Fruit fly (Drosophila melanogaster): Measurements from ENCODE around the gene sNPF-R.

DNA sequence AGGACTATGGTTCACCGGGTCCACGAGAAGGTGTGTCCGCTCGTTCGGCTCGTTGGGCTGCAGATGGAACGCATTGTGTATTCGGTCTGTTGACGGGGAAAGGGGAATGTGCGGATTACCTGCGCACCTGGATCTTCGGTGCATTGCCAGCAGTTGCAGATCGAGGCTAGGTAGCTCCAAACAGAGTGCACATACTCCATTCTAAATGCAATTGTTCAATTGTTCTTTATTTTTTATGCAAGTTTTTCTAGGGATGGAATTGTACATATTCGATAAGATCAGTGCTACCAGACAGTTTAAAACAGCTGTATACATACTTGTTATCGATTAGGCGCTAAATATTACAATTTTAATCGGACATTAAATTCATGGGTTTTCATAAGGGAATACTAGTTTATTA is 60.1 kb downstream of the sNPF-R start, which contains the start of gene Lamtor1:
- TF ChIP-seq tai (GFP tag; optimal IDR thresholded peaks at IDR 0.05) (no peak), psq (GFP tag; optimal IDR thresholded peaks at IDR 0.05) (no peak), Myc (optimal IDR thresholded peaks at IDR 0.05) (no peak), br (GFP tag; optimal IDR thresholded peaks at IDR 0.05) (no peak), pan (optimal IDR thresholded peaks at IDR 0.05) (no peak), N (GFP tag; optimal IDR thresholded peaks at IDR 0.05) (no peak), Dfd (GFP tag; optimal IDR thresholded peaks at IDR 0.05) (no peak), CrebA (GFP tag; optimal IDR thresholded peaks at IDR 0.05; ENCODE audit: borderline replicate concordance) (no peak), Vsx2 (GFP tag; optimal IDR thresholded peaks at IDR 0.05; ENCODE audit: partially characterized antibody) (no peak), OdsH (GFP tag; optimal IDR thresholded peaks at IDR 0.05) (no peak), Hr78 (GFP tag; optimal IDR thresholded peaks at IDR 0.05) (no peak), usp (GFP tag; optimal IDR thresholded peaks at IDR 0.05) (no peak), dmrt93B (GFP tag; optimal IDR thresholded peaks at IDR 0.05) (no peak)
